Worm (Caenorhabditis elegans) whole organism, late embryonic: ENCODE results near the gene mcm-10.
A peak's percentile ranks its signal among the peaks of the same experiment; 100 is the strongest.

Experiments used
- C08G9.2 ChIP-seq: sonication (generic microtip); optimal IDR thresholded peaks from 2 replicates; lab custom pipeline; 2016; ENCODE audit warnings: mild to moderate bottlenecking, missing genetic modification characterization, moderate library complexity, missing compliant biosample characterization
- K02D7.2 ChIP-seq: sonication (generic microtip); optimal IDR thresholded peaks from 2 replicates; lab custom pipeline; 2017; ENCODE audit warnings: mild to moderate bottlenecking, missing genetic modification characterization, missing compliant biosample characterization
- K09A11.1 ChIP-seq: sonication (generic microtip); optimal IDR thresholded peaks from 2 replicates; lab custom pipeline; 2017; ENCODE audit warnings: antibody characterized with exemption, mild to moderate bottlenecking, missing genetic modification characterization, missing compliant biosample characterization; ENCODE audit not compliant: insufficient read depth
- T23F11.4 ChIP-seq: fragments of 200-800 bp; sonication (Bioruptor generic); optimal IDR thresholded peaks from 2 replicates; lab custom pipeline; 2018; ENCODE audit warnings: mild to moderate bottlenecking, missing genetic modification characterization, missing compliant biosample characterization
- ama-1 ChIP-seq: fragments of 150-350 bp; optimal IDR thresholded peaks from 2 replicates; lab custom pipeline; 2014
- ceh-18 ChIP-seq: sonication (generic microtip); optimal IDR thresholded peaks from 2 replicates; lab custom pipeline; 2016; ENCODE audit warnings: missing genetic modification characterization, missing compliant biosample characterization
- ceh-19 ChIP-seq: fragments of 200-800 bp; sonication (Bioruptor generic); optimal IDR thresholded peaks from 2 replicates; lab custom pipeline; 2018; ENCODE audit warnings: mild to moderate bottlenecking, missing genetic modification characterization, missing compliant biosample characterization
- ceh-24 ChIP-seq: sonication (generic microtip); optimal IDR thresholded peaks from 2 replicates; lab custom pipeline; 2016; ENCODE audit warnings: mild to moderate bottlenecking, missing genetic modification characterization, missing compliant biosample characterization
- ceh-34 ChIP-seq: sonication (generic microtip); optimal IDR thresholded peaks from 2 replicates; lab custom pipeline; 2016; ENCODE audit warnings: mild to moderate bottlenecking, missing genetic modification characterization, missing compliant biosample characterization
- ceh-6 ChIP-seq: fragments of 200-800 bp; sonication (Bioruptor generic); optimal IDR thresholded peaks from 2 replicates; lab custom pipeline; 2018; ENCODE audit warnings: mild to moderate bottlenecking, missing genetic modification characterization, missing compliant biosample characterization
- ceh-9 ChIP-seq: sonication (generic microtip); optimal IDR thresholded peaks from 2 replicates; lab custom pipeline; 2016; ENCODE audit warnings: mild to moderate bottlenecking, missing genetic modification characterization, inconsistent platforms, missing compliant biosample characterization
- che-1 ChIP-seq: sonication (generic microtip); optimal IDR thresholded peaks from 2 replicates; lab custom pipeline; 2016; ENCODE audit warnings: mild to moderate bottlenecking, missing genetic modification characterization, missing compliant biosample characterization
- dmd-4 ChIP-seq: sonication (generic microtip); optimal IDR thresholded peaks from 2 replicates; lab custom pipeline; 2016; ENCODE audit warnings: borderline replicate concordance, missing genetic modification characterization, missing compliant biosample characterization
- dve-1 ChIP-seq: sonication (generic microtip); optimal IDR thresholded peaks from 2 replicates; lab custom pipeline; 2017; ENCODE audit warnings: antibody characterized with exemption, mild to moderate bottlenecking, missing genetic modification characterization, missing compliant biosample characterization
- elt-4 ChIP-seq: sonication (generic microtip); optimal IDR thresholded peaks from 2 replicates; lab custom pipeline; 2016; ENCODE audit warnings: missing genetic modification characterization, missing compliant biosample characterization
- fkh-10 ChIP-seq: fragments of 150-350 bp; optimal IDR thresholded peaks from 2 replicates; lab custom pipeline; 2014; ENCODE audit warnings: missing biosample characterization, missing genetic modification reagents, missing genetic modification characterization
- hlh-13 ChIP-seq: fragments of 200-800 bp; sonication (Bioruptor generic); optimal IDR thresholded peaks from 2 replicates; lab custom pipeline; 2018; ENCODE audit warnings: mild to moderate bottlenecking, missing genetic modification characterization, missing compliant biosample characterization
- hlh-6 ChIP-seq: sonication (generic microtip); optimal IDR thresholded peaks from 2 replicates; lab custom pipeline; 2016; ENCODE audit warnings: missing genotype, missing genetic modification characterization, missing compliant biosample characterization
- nfya-1 ChIP-seq: sonication (generic microtip); optimal IDR thresholded peaks from 2 replicates; lab custom pipeline; 2017; ENCODE audit warnings: missing genetic modification characterization, mild to moderate bottlenecking, missing compliant biosample characterization, antibody characterized with exemption, moderate library complexity
- nhr-232 ChIP-seq: sonication (generic microtip); optimal IDR thresholded peaks from 2 replicates; lab custom pipeline; 2016; ENCODE audit warnings: missing genetic modification characterization, missing compliant biosample characterization
- odd-2 ChIP-seq: sonication (generic microtip); optimal IDR thresholded peaks from 2 replicates; lab custom pipeline; 2017; ENCODE audit warnings: antibody characterized with exemption, mild to moderate bottlenecking, missing genetic modification characterization, missing compliant biosample characterization
- pag-3 ChIP-seq: sonication (generic microtip); optimal IDR thresholded peaks from 2 replicates; lab custom pipeline; 2016; ENCODE audit warnings: missing compliant biosample characterization, missing genetic modification characterization, borderline replicate concordance
- pqm-1 ChIP-seq: sonication (generic microtip); optimal IDR thresholded peaks from 2 replicates; lab custom pipeline; 2016; ENCODE audit warnings: missing genetic modification characterization, missing compliant biosample characterization
- pros-1 ChIP-seq: fragments of 150-350 bp; optimal IDR thresholded peaks from 2 replicates; lab custom pipeline; 2014; ENCODE audit warnings: missing biosample characterization, missing genetic modification reagents, missing genetic modification characterization
- ref-2 ChIP-seq: sonication (generic microtip); optimal IDR thresholded peaks from 2 replicates; lab custom pipeline; 2016; ENCODE audit warnings: missing genetic modification characterization, missing compliant biosample characterization
- rnt-1 ChIP-seq: sonication (generic microtip); optimal IDR thresholded peaks from 2 replicates; lab custom pipeline; 2016; ENCODE audit warnings: missing genetic modification characterization, missing compliant biosample characterization
- sdc-2 ChIP-seq: sonication (generic microtip); optimal IDR thresholded peaks from 2 replicates; lab custom pipeline; 2016; ENCODE audit warnings: missing genotype, missing genetic modification characterization, missing compliant biosample characterization
- sox-4 ChIP-seq: sonication (generic microtip); optimal IDR thresholded peaks from 2 replicates; lab custom pipeline; 2017; ENCODE audit warnings: mild to moderate bottlenecking, missing genetic modification characterization, inconsistent platforms, missing compliant biosample characterization
- syd-9 ChIP-seq: sonication (generic microtip); optimal IDR thresholded peaks from 2 replicates; lab custom pipeline; 2016; ENCODE audit warnings: mild to moderate bottlenecking, missing genetic modification characterization, moderate library complexity, missing compliant biosample characterization
- tbx-2 ChIP-seq: sonication (generic microtip); optimal IDR thresholded peaks from 2 replicates; lab custom pipeline; 2016; ENCODE audit warnings: missing genetic modification characterization, missing compliant biosample characterization
- tbx-7 ChIP-seq: sonication (generic microtip); optimal IDR thresholded peaks from 2 replicates; lab custom pipeline; 2016; ENCODE audit warnings: missing genotype, missing genetic modification characterization, missing compliant biosample characterization
- ttx-3 ChIP-seq: sonication (generic microtip); optimal IDR thresholded peaks from 2 replicates; lab custom pipeline; 2016; ENCODE audit warnings: missing genetic modification reagents, missing genetic modification characterization, missing compliant biosample characterization
- unc-42 ChIP-seq: sonication (generic microtip); optimal IDR thresholded peaks from 2 replicates; lab custom pipeline; 2016; ENCODE audit warnings: missing genotype, missing genetic modification characterization, missing compliant biosample characterization
- unc-55 ChIP-seq: sonication (generic microtip); optimal IDR thresholded peaks from 2 replicates; lab custom pipeline; 2017; ENCODE audit warnings: missing biosample characterization, missing genetic modification reagents, missing genetic modification characterization
- unc-86 ChIP-seq: sonication (generic microtip); optimal IDR thresholded peaks from 2 replicates; lab custom pipeline; 2016; ENCODE audit warnings: missing genetic modification characterization, missing compliant biosample characterization
- ztf-16 ChIP-seq: sonication (generic microtip); optimal IDR thresholded peaks from 2 replicates; lab custom pipeline; 2017; ENCODE audit warnings: missing genetic modification characterization, missing compliant biosample characterization

Gene mcm-10

ce11 chrIII:11336072-11336471 lies 18.7 kb downstream of the mcm-10 start:
- TF ChIP-seq tbx-7 (tag; lab: Kevin White, UChicago): no peak
- no peak for TF ChIP-seq syd-9 (tag; lab: Kevin White, UChicago)
- TF ChIP-seq hlh-13 (GFP tag; lab: Kevin White, UChicago): no peak
- TF ChIP-seq C08G9.2 (tag; lab: Kevin White, UChicago): no peak
- no peak for TF ChIP-seq tbx-2 (tag; lab: Kevin White, UChicago)
- no peak for TF ChIP-seq sdc-2 (tag; lab: Kevin White, UChicago)
- TF ChIP-seq ceh-6 (GFP tag; lab: Kevin White, UChicago): no peak
- TF ChIP-seq nfya-1 (tag; lab: Kevin White, UChicago): no peak

ce11 chrIII:11337627-11338026 lies 20.3 kb downstream of the mcm-10 start:
- TF ChIP-seq ref-2 (tag; lab: Kevin White, UChicago) (no peak), pros-1 (no peak), K02D7.2 (tag; lab: Kevin White, UChicago) (no peak), nfya-1 (tag; lab: Kevin White, UChicago) (peak; percentile 71), dve-1 (tag; lab: Kevin White, UChicago) (no peak), ama-1 (no peak), nhr-232 (no peak), ceh-18 (tag; lab: Kevin White, UChicago) (no peak)

- no peak for TF ChIP-seq unc-86 (tag; lab: Kevin White, UChicago)
- TF ChIP-seq ceh-24: no peak
- no peak for TF ChIP-seq che-1 (tag; lab: Kevin White, UChicago)
- TF ChIP-seq tbx-7 (tag; lab: Kevin White, UChicago): no peak
- TF ChIP-seq pqm-1: no peak
- no peak for TF ChIP-seq elt-4 (tag; lab: Kevin White, UChicago)
- TF ChIP-seq T23F11.4 (GFP tag; lab: Kevin White, UChicago): no peak
- TF ChIP-seq fkh-10 (GFP tag; lab: Kevin White, UChicago): no peak
- TF ChIP-seq nhr-232: no peak
- no peak for TF ChIP-seq sox-4 (tag; lab: Kevin White, UChicago)
- no peak for TF ChIP-seq odd-2 (tag; lab: Kevin White, UChicago)
- no peak for TF ChIP-seq ref-2 (tag; lab: Kevin White, UChicago)
- TF ChIP-seq pag-3: no peak
- no peak for TF ChIP-seq ttx-3 (tag; lab: Kevin White, UChicago)
- no peak for TF ChIP-seq hlh-6 (tag; lab: Kevin White, UChicago)
- TF ChIP-seq dmd-4 (tag; lab: Kevin White, UChicago): no peak
- TF ChIP-seq ceh-19: no peak
- TF ChIP-seq, all 69 proteins: peak for 0
These were observed 24.1 kb downstream of the mcm-10 start for ce11 chrIII:11341466-11341865.

ce11 chrIII:11343041-11343440 lies 25.7 kb downstream of the mcm-10 start, which contains the start of the genes T28D6.6 and pen-2:
T28D6.6 (minus strand) TSS chrIII:11343108.
pen-2 (plus strand) TSS chrIII:11343322.
- no peak for TF ChIP-seq K09A11.1
- TF ChIP-seq unc-42 (tag; lab: Kevin White, UChicago): peak; percentile 46
- TF ChIP-seq pag-3: no peak
- no peak for TF ChIP-seq ceh-34

- TF ChIP-seq unc-55 (GFP tag; lab: Kevin White, UChicago) (no peak), ceh-6 (GFP tag; lab: Kevin White, UChicago) (no peak), ceh-9 (tag; lab: Kevin White, UChicago) (no peak), rnt-1 (no peak), odd-2 (tag; lab: Kevin White, UChicago) (no peak), ztf-16 (tag; lab: Kevin White, UChicago) (no peak), ceh-19 (no peak), ceh-24 (no peak), sdc-2 (tag; lab: Kevin White, UChicago) (no peak), fkh-10 (GFP tag; lab: Kevin White, UChicago) (no peak)
These were observed 26.8 kb downstream of the mcm-10 start for ce11 chrIII:11344125-11344524.
